Worm (Caenorhabditis elegans) whole organism, mixed stage, embryonic: ENCODE measurements around the gene F53E4.1.

Source experiments
- bed-3 ChIP-seq: fragments of 200-800 bp; sonication (Bioruptor generic); optimal IDR thresholded peaks from 3 replicates; lab custom pipeline; 2018; ENCODE audit warnings: mild to moderate bottlenecking, missing genetic modification characterization, moderate library complexity, missing compliant biosample characterization
- elt-1 ChIP-seq: sonication (generic microtip); optimal IDR thresholded peaks from 2 replicates; lab custom pipeline; 2017; ENCODE audit warnings: missing genetic modification characterization, mild to moderate bottlenecking, missing compliant biosample characterization, antibody characterized with exemption, moderate library complexity, borderline replicate concordance; ENCODE audit not compliant: insufficient read depth
- ham-2 ChIP-seq: fragments of 200-800 bp; sonication (Bioruptor generic); optimal IDR thresholded peaks from 2 replicates; lab custom pipeline; 2018; ENCODE audit warnings: mild to moderate bottlenecking, missing genetic modification characterization, missing compliant biosample characterization
- lin-13 ChIP-seq: fragments of 150-350 bp; optimal IDR thresholded peaks from 2 replicates; lab custom pipeline; 2014; ENCODE audit warnings: missing biosample characterization, missing genetic modification characterization
- mls-2 ChIP-seq: sonication (generic microtip); optimal IDR thresholded peaks from 2 replicates; lab custom pipeline; 2016; ENCODE audit warnings: mild to moderate bottlenecking, missing genetic modification characterization, moderate library complexity, missing compliant biosample characterization
- nhr-12 ChIP-seq: fragments of 150-350 bp; optimal IDR thresholded peaks from 2 replicates; lab custom pipeline; 2014; ENCODE audit warnings: missing biosample characterization, missing genetic modification characterization
- nhr-28 ChIP-seq: fragments of 150-350 bp; optimal IDR thresholded peaks from 2 replicates; lab custom pipeline; 2014; ENCODE audit warnings: missing biosample characterization, missing genetic modification characterization
- pha-4 ChIP-seq: fragments of 150-350 bp; optimal IDR thresholded peaks from 2 replicates; lab custom pipeline; 2018; ENCODE audit warnings: missing biosample characterization, missing genetic modification reagents, missing genetic modification characterization
- sem-2 ChIP-seq: fragments of 200-800 bp; sonication (Bioruptor generic); optimal IDR thresholded peaks from 2 replicates; lab custom pipeline; 2018; ENCODE audit warnings: mild to moderate bottlenecking, missing genetic modification characterization, missing compliant biosample characterization
- snpc-4 ChIP-seq: fragments of 150-350 bp; optimal IDR thresholded peaks from 2 replicates; lab custom pipeline; 2014; ENCODE audit warnings: missing biosample characterization, missing genetic modification characterization
- unc-62 ChIP-seq: fragments of 150-350 bp; optimal IDR thresholded peaks from 2 replicates; lab custom pipeline; 2014; ENCODE audit warnings: missing biosample characterization, missing genetic modification reagents, missing genetic modification characterization

DNA sequence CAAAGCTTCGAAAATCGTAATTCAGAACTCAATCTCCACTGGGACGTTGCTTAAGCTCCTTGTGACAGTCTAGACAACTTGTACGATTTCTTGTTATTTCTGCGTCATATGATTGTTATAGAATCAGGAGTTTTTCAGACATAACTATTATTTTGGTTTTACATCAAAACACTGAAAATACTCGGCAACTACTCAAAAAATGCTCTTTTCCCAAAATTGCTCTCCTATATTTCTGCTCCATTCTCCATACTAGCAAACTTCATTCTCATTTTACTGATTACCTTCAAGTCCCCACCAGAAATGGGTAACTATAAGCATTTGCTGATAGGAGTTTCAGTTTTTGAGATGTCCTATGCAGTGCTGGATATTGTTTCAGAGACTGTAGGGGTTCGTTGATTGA lies 46.6 kb downstream of the F53E4.1 start, which contains the start of gene C55A1.1:
- TF ChIP-seq elt-1 (tag; lab: Kevin White, UChicago): no peak
- TF ChIP-seq ham-2 (GFP tag; lab: Kevin White, UChicago): no peak
- no peak for TF ChIP-seq pha-4 (tag; lab: Kevin White, UChicago)
- TF ChIP-seq unc-62: no peak
- no peak for TF ChIP-seq bed-3 (GFP tag; lab: Kevin White, UChicago)
- no peak for TF ChIP-seq nhr-28
- TF ChIP-seq snpc-4: no peak
- no peak for TF ChIP-seq nhr-12 (tag; lab: Kevin White, UChicago)
- no peak for TF ChIP-seq sem-2 (GFP tag; lab: Kevin White, UChicago)
- no peak for TF ChIP-seq mls-2 (tag; lab: Kevin White, UChicago)
- TF ChIP-seq lin-13 (tag; lab: Kevin White, UChicago): no peak
